Fruit fly (Drosophila melanogaster) whole organism, adult: Measurements from ENCODE around the gene nAChRalpha7.

ENCODE experiments used
- CG11617 ChIP-seq: fragments of 200-800 bp; sonication (Bioruptor generic); optimal IDR thresholded peaks from 2 replicates; lab custom pipeline; 2017; ENCODE audit warnings: mild to moderate bottlenecking, missing biosample characterization, missing genetic modification reagents, missing genetic modification characterization
- CG12768 ChIP-seq: fragments of 200-800 bp; sonication (Bioruptor generic); optimal IDR thresholded peaks from 2 replicates; lab custom pipeline; 2017; ENCODE audit warnings: missing biosample characterization, missing genetic modification characterization, mild to moderate bottlenecking, moderate library complexity, missing genetic modification reagents
- CG14711 ChIP-seq: fragments of 200-800 bp; sonication (Bioruptor generic); optimal IDR thresholded peaks from 2 replicates; lab custom pipeline; 2018; ENCODE audit warnings: missing biosample characterization, mild to moderate bottlenecking, missing genetic modification characterization, moderate library complexity
- CG1620 ChIP-seq: fragments of 200-800 bp; sonication (Bioruptor generic); optimal IDR thresholded peaks from 2 replicates; lab custom pipeline; 2016; ENCODE audit warnings: missing biosample characterization, missing genetic modification characterization
- CG5204 ChIP-seq: fragments of 200-800 bp; sonication (Bioruptor generic); optimal IDR thresholded peaks from 2 replicates; lab custom pipeline; 2016; ENCODE audit warnings: missing biosample characterization, missing genetic modification characterization
- CG7101 ChIP-seq: fragments of 200-800 bp; sonication (Bioruptor generic); optimal IDR thresholded peaks from 2 replicates; lab custom pipeline; 2018; ENCODE audit warnings: missing biosample characterization, mild to moderate bottlenecking, missing genetic modification characterization, moderate library complexity
- Crg-1 ChIP-seq: fragments of 200-800 bp; sonication (Bioruptor generic); optimal IDR thresholded peaks from 2 replicates; lab custom pipeline; 2016; ENCODE audit warnings: missing biosample characterization, missing genetic modification characterization
- Hr96 ChIP-seq: fragments of 200-800 bp; sonication (Bioruptor generic); optimal IDR thresholded peaks from 2 replicates; lab custom pipeline; 2016; ENCODE audit warnings: missing biosample characterization, missing genetic modification characterization
- kay ChIP-seq: fragments of 200-800 bp; sonication (Bioruptor generic); peaks from one replicate; lab custom pipeline; 2016; ENCODE audit warnings: missing biosample characterization, missing genetic modification characterization, borderline replicate concordance
- tj ChIP-seq: fragments of 200-800 bp; sonication (Bioruptor generic); optimal IDR thresholded peaks from 3 replicates; lab custom pipeline; 2017; ENCODE audit warnings: missing biosample characterization, mild to moderate bottlenecking, missing genetic modification characterization, moderate library complexity
- toe ChIP-seq: fragments of 200-800 bp; sonication (Bioruptor generic); optimal IDR thresholded peaks from 2 replicates; lab custom pipeline; 2016; ENCODE audit warnings: missing biosample characterization, missing genetic modification characterization

DNA sequence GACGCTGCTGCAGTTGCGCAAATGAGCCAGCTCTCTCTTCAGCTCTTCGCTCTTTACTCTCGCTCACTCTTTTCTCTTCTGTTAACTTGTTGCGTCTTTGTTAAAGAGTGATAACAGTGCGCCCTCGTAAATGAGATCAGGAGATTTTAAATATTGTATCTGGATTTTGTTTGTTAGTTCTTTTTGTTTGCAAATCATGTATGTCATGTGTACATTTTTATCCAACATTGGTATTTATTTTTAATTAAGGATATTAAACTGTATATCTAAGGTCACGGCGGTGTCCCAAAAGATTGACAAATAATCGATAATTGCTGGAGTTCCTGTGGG lies 49.5 kb downstream of the nAChRalpha7 start:
- TF ChIP-seq toe (GFP tag; lab: Kevin White, UChicago), result no peak
- no peak for TF ChIP-seq Hr96
- no peak for TF ChIP-seq kay (GFP tag; lab: Kevin White, UChicago)
- TF ChIP-seq tj (GFP tag; lab: Kevin White, UChicago), result no peak
- TF ChIP-seq CG1620, result peak; percentile 13
- no peak for TF ChIP-seq CG11617 (GFP tag; lab: Kevin White, UChicago)
- peak; percentile 55 for TF ChIP-seq CG14711 (tag; lab: Kevin White, UChicago)
- TF ChIP-seq CG5204, result peak; percentile 39
- peak; percentile 17 for TF ChIP-seq CG7101 (tag; lab: Kevin White, UChicago)
- TF ChIP-seq Crg-1 (GFP tag; lab: Kevin White, UChicago), result no peak
- TF ChIP-seq CG12768 (GFP tag; lab: Kevin White, UChicago), result no peak
